Worm (Caenorhabditis elegans): ENCODE measurements around the gene EGAP4.1.

ce11 chrX:8708053-8708452 lies 19.2 kb downstream of the EGAP4.1 start, which contains the start of gene F53A9.3:
- TF ChIP-seq ref-2 (tag; optimal IDR thresholded peaks at IDR 0.05) = no peak
- no peak for TF ChIP-seq dve-1 (tag; optimal IDR thresholded peaks at IDR 0.05)
- no peak for TF ChIP-seq fkh-10 (GFP tag; optimal IDR thresholded peaks at IDR 0.05)
- TF ChIP-seq nhr-11 (tag; optimal IDR thresholded peaks at IDR 0.05) = no peak
- no peak for TF ChIP-seq F13H6.1 (tag; optimal IDR thresholded peaks at IDR 0.05)
- no peak for TF ChIP-seq K02D7.2 (tag; optimal IDR thresholded peaks at IDR 0.05)

Data from whole organism, late embryonic.